Worm (Caenorhabditis elegans) whole organism, early embryonic: Measurements from ENCODE around the gene C02D5.2.

ENCODE experiments used
- B0310.2 ChIP-seq: sonication (generic microtip); optimal IDR thresholded peaks from 2 replicates; lab custom pipeline; 2016; ENCODE audit warnings: mild to moderate bottlenecking, missing genetic modification characterization, missing compliant biosample characterization
- F13C5.2 ChIP-seq: sonication (generic microtip); optimal IDR thresholded peaks from 2 replicates; lab custom pipeline; 2017; ENCODE audit warnings: mild to moderate bottlenecking, missing genetic modification characterization, inconsistent platforms, missing compliant biosample characterization
- aly-1 ChIP-seq: sonication (generic microtip); optimal IDR thresholded peaks from 2 replicates; lab custom pipeline; 2016; ENCODE audit warnings: missing genetic modification characterization, missing compliant biosample characterization
- ama-1 ChIP-seq: fragments of 150-350 bp; optimal IDR thresholded peaks from 2 replicates; lab custom pipeline; 2014
- ceh-13 ChIP-seq: fragments of 200-800 bp; sonication (Bioruptor generic); optimal IDR thresholded peaks from 2 replicates; lab custom pipeline; 2018; ENCODE audit warnings: mild to moderate bottlenecking, missing genetic modification characterization, missing compliant biosample characterization
- ceh-36 ChIP-seq: sonication (generic microtip); optimal IDR thresholded peaks from 2 replicates; lab custom pipeline; 2016; ENCODE audit warnings: missing genetic modification characterization, inconsistent platforms, missing compliant biosample characterization
- ets-7 ChIP-seq: sonication (generic microtip); optimal IDR thresholded peaks from 2 replicates; lab custom pipeline; 2016; ENCODE audit warnings: missing genotype, missing genetic modification characterization, missing compliant biosample characterization
- flt-1 ChIP-seq: fragments of 200-800 bp; sonication (Bioruptor generic); IDR thresholded peaks from 2 replicates; pipeline ENCODE4 v1.3.6; 2022; ENCODE audit warnings: missing genetic modification characterization, missing compliant biosample characterization
- hmbx-1 ChIP-seq: sonication (generic microtip); optimal IDR thresholded peaks from 2 replicates; lab custom pipeline; 2016; ENCODE audit warnings: mild to moderate bottlenecking, missing genetic modification characterization, missing compliant biosample characterization
- hmg-4 ChIP-seq: fragments of 200-800 bp; sonication (Bioruptor generic); optimal IDR thresholded peaks from 2 replicates; lab custom pipeline; 2018; ENCODE audit warnings: mild to moderate bottlenecking, missing genetic modification characterization, missing compliant biosample characterization
- hnd-1 ChIP-seq: sonication (generic microtip); optimal IDR thresholded peaks from 2 replicates; lab custom pipeline; 2016; ENCODE audit warnings: missing genetic modification characterization, missing compliant biosample characterization
- pes-1 ChIP-seq: fragments of 200-800 bp; sonication (Bioruptor generic); IDR thresholded peaks from 2 replicates; pipeline ENCODE4 v1.3.6; 2022; ENCODE audit warnings: missing genetic modification reagents, missing genetic modification characterization, missing compliant biosample characterization
- scrt-1 ChIP-seq: fragments of 200-800 bp; sonication (Bioruptor generic); IDR thresholded peaks from 2 replicates; pipeline ENCODE4 v1.3.6; 2022; ENCODE audit warnings: missing genetic modification characterization, missing compliant biosample characterization
- sea-1 ChIP-seq: fragments of 200-800 bp; sonication (Bioruptor generic); conservative IDR thresholded peaks from 2 replicates; pipeline ENCODE4 v1.3.6; 2022; ENCODE audit warnings: missing genetic modification characterization, missing compliant biosample characterization
- tbx-11 ChIP-seq: fragments of 200-800 bp; sonication (Bioruptor generic); IDR thresholded peaks from 2 replicates; pipeline ENCODE4 v1.3.6; 2022; ENCODE audit warnings: missing genetic modification characterization, missing compliant biosample characterization
- tbx-37 ChIP-seq: fragments of 200-800 bp; sonication (Bioruptor generic); conservative IDR thresholded peaks from 2 replicates; pipeline ENCODE4 v1.3.6; 2022; ENCODE audit warnings: missing genetic modification reagents, missing genetic modification characterization, missing compliant biosample characterization
- tra-4 ChIP-seq: sonication (generic microtip); optimal IDR thresholded peaks from 2 replicates; lab custom pipeline; 2017; ENCODE audit warnings: missing genetic modification characterization, missing compliant biosample characterization

The C02D5.2 gene

DNA sequence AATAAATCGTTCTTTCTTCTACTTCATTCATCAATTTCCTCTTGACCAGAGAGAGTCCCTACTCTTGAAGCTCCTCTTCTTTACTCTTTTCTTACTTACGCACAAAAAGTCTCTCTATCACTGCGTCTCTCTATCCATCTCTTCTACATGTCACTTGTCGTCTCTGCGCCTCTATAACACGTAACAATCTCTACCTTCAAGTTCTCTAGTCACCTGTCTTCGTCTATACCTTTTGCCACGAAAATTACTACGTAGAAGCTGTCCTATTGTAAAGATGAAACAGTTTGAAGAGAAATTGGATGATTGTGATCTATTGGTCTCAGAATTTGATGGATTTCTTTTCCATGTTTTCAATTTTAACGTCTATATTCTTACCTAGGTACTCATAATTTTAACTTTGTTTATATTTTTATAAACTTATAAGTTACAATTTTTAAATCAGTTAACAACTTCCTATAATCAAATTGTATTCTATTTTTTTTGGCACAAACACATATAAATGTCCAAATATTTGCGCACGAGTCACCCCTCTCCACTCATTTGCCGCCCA lies at the start of gene C02D5.2:
Gene C02D5.2, plus strand, starts transcription at position 500 of the 550 bp plus-strand sequence.
- no peak for TF ChIP-seq pes-1 (GFP tag; lab: Robert Waterston, UW)
- no peak for TF ChIP-seq ceh-36 (tag; lab: Kevin White, UChicago)
- TF ChIP-seq ceh-13 = no peak
- TF ChIP-seq F13C5.2 (tag; lab: Kevin White, UChicago) = no peak
- TF ChIP-seq B0310.2 (tag; lab: Kevin White, UChicago) = no peak
- TF ChIP-seq scrt-1 (GFP tag; lab: Robert Waterston, UW) = no peak
- no peak for TF ChIP-seq tra-4 (tag; lab: Kevin White, UChicago)
- TF ChIP-seq sea-1 (GFP tag; lab: Robert Waterston, UW) = no peak
- TF ChIP-seq ama-1 = no peak
- no peak for TF ChIP-seq ets-7
- TF ChIP-seq hnd-1 (tag; lab: Kevin White, UChicago) = no peak
- TF ChIP-seq tbx-11 (GFP tag; lab: Robert Waterston, UW) = no peak
- TF ChIP-seq hmbx-1 (tag; lab: Kevin White, UChicago) = no peak
- no peak for TF ChIP-seq hmg-4 (GFP tag; lab: Kevin White, UChicago)
- TF ChIP-seq aly-1 (tag; lab: Kevin White, UChicago) = no peak
- TF ChIP-seq tbx-37 = no peak

DNA sequence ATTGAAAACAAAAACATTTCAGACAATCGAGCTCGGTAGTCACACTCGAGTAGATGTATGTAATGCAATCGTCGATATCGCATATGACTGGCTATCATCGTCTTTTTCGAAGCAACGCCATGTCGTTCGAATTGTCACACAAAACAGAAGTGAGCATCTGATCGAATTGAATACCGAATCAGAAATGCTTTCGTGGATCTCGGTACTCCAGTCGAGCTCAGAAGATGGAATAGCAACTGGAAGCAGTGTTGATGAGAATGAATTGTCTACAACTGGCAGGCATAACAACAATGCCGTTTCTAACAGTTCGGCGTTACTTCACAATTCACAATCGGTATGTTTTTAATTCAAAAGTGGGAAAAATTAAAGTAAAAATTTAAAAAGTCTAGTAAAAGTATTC lies 47.9 kb upstream of the C02D5.2 start:
- TF ChIP-seq hnd-1 (tag; lab: Kevin White, UChicago) (no peak), hmbx-1 (tag; lab: Kevin White, UChicago) (no peak), pes-1 (GFP tag; lab: Robert Waterston, UW) (no peak), sea-1 (GFP tag; lab: Robert Waterston, UW) (no peak), scrt-1 (GFP tag; lab: Robert Waterston, UW) (no peak), aly-1 (tag; lab: Kevin White, UChicago) (no peak), tra-4 (tag; lab: Kevin White, UChicago) (no peak), ceh-13 (no peak), flt-1 (no peak), ama-1 (no peak), ets-7 (no peak), tbx-37 (no peak), F13C5.2 (tag; lab: Kevin White, UChicago) (no peak), B0310.2 (tag; lab: Kevin White, UChicago) (no peak)

DNA sequence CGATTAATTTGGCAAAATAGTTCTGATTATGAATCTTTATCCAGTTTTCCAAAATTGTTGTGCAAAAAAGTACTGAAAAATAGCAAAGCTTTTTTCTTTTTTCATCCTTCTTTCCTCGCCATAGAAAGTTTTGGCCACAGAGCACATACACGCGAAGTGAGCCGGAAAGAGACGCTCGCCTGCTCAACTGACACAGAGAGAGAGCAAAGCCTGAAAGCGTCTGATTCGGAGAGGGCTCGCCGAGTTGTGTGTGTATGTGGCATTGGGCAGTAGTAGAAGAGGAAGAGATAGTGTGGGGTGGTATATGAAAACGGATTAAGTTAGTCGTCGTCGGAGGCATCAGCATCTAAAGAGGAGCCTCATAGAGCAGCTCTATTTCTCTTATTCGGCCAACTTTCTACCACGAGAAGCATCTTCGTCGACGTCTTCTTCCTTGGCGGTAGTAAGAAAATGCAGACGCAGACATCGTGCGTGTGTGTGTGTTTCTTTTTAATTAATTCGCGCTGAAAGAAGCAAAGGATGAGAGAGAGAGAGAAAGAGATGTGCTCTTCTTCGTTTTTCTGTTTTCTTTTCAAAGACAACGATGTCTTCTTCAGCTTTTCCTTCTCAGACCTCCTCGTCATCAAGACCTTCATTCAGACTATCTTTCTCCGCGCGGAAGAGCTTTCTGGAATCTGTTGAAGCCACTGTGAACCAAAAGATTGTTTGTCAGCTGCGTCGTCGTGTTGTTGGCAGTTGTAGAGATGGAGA lies 47.3 kb upstream of the C02D5.2 start:
- TF ChIP-seq hnd-1 (tag; lab: Kevin White, UChicago) = no peak
- no peak for TF ChIP-seq sea-1 (GFP tag; lab: Robert Waterston, UW)
- no peak for TF ChIP-seq ceh-13
- no peak for TF ChIP-seq tra-4 (tag; lab: Kevin White, UChicago)
- no peak for TF ChIP-seq scrt-1 (GFP tag; lab: Robert Waterston, UW)
- no peak for TF ChIP-seq F13C5.2 (tag; lab: Kevin White, UChicago)
- TF ChIP-seq hmg-4 (GFP tag; lab: Kevin White, UChicago) = no peak
- TF ChIP-seq pes-1 (GFP tag; lab: Robert Waterston, UW) = no peak
- no peak for TF ChIP-seq ets-7
- no peak for TF ChIP-seq ama-1
- TF ChIP-seq tbx-37 = no peak
- no peak for TF ChIP-seq flt-1
- no peak for TF ChIP-seq hmbx-1 (tag; lab: Kevin White, UChicago)
- no peak for TF ChIP-seq B0310.2 (tag; lab: Kevin White, UChicago)

DNA sequence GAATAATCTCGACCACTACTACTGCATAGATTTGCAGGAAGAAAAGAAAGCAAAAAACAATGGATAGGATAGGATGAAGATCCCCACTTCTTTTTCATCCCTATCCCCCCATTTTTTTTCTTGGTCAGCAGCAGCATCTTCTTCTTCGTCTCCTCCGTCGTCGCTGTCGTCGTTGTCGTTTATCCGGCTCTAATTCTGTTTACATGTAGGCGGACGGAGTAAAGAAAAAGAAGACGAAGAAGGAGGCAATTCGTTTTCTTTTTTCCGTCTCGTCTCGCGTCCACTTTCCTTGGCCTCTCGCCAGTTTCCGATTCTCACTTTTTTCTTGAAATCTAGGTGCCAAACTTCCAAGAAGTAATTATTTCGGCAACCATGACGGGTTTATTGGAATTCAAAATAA lies 45.4 kb upstream of the C02D5.2 start:
- TF ChIP-seq hmg-4 (GFP tag; lab: Kevin White, UChicago) (peak; percentile 23), F13C5.2 (tag; lab: Kevin White, UChicago) (no peak)

DNA sequence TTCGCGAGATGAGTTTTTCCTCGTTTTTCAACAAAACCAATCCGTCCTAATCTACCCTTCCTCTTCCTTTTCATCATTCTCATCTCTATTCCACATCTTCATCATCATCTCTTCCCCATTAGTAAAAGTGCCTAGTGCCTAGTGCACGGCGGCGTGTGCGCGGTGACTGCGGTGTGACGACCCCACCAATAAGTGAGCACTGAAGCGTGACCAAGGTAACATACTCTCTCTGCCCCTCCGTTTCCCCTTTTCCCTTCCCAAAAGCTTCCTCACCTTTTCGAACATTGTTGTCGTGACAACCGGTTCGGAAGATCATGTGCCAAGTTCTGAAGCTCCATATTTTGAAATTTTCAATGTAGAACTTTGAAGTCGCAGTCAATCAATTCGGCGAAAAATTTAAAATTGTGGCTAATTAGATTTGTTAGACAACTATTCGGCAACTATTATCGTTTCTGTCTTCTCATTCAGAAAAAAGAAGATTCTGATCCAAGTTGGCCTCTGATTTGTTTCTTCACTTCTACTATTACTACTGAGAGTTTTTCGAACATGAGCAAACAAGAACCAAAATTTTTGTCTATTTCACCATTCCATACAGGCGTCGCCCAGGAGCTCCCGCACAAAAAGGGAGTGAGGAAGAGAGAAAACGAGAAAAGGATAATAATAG lies 44.7 kb upstream of the C02D5.2 start:
- TF ChIP-seq F13C5.2 (tag; lab: Kevin White, UChicago) (no peak), B0310.2 (tag; lab: Kevin White, UChicago) (no peak), ama-1 (no peak), ceh-36 (tag; lab: Kevin White, UChicago) (no peak), ceh-13 (no peak), tbx-37 (no peak), hmbx-1 (tag; lab: Kevin White, UChicago) (no peak), pes-1 (GFP tag; lab: Robert Waterston, UW) (no peak), aly-1 (tag; lab: Kevin White, UChicago) (no peak), scrt-1 (GFP tag; lab: Robert Waterston, UW) (no peak), ets-7 (no peak), tbx-11 (GFP tag; lab: Robert Waterston, UW) (no peak), tra-4 (tag; lab: Kevin White, UChicago) (no peak), sea-1 (GFP tag; lab: Robert Waterston, UW) (no peak), hnd-1 (tag; lab: Kevin White, UChicago) (no peak), hmg-4 (GFP tag; lab: Kevin White, UChicago) (no peak)

DNA sequence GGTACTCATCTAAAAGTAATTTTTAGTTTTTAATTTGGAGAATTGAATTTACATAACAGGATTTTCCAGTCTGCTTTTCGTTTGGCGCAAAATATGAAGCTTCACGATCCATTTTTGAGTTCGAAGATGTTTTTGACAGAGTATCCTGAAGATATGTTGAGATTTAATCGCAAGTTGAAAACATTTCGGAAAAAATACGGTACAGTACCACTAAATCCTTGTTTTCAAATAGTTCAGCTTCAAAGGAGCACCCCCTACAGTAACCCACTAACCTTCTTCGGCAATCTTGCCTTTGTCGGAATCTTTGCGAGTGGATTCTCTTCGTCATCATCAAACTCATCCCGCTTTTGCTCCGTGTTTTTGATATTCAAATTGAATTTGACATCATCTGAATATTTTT lies 38.1 kb upstream of the C02D5.2 start:
- TF ChIP-seq ama-1 (no peak), ceh-13 (no peak)

DNA sequence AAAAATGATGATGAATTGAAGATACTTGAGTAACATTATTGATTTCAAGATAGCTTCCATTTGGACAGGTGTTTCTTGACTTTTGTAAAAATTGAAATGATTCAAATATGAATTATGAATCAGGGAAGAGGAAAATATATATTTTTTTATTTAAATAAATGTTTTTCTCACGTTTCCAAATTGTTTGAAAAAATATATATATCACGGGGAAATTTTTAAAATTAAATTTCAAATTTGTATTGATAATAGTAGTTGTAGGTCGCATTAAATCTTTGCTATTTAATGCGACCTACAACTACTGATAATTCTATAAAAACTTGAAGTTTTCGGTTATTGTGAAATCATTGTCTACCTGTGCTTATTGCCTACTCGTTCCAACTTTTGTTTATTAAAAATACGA lies 37.2 kb upstream of the C02D5.2 start, which contains the start of gene ZC21.8:
Gene ZC21.8, minus strand, starts transcription at position 101 of the 400 bp plus-strand sequence.
- TF ChIP-seq tbx-11 (GFP tag; lab: Robert Waterston, UW) = no peak
- no peak for TF ChIP-seq ceh-13
- TF ChIP-seq ama-1 = no peak
- no peak for TF ChIP-seq B0310.2 (tag; lab: Kevin White, UChicago)
- TF ChIP-seq pes-1 (GFP tag; lab: Robert Waterston, UW) = no peak
- TF ChIP-seq tra-4 (tag; lab: Kevin White, UChicago) = no peak
- TF ChIP-seq hmbx-1 (tag; lab: Kevin White, UChicago) = no peak
- TF ChIP-seq hnd-1 (tag; lab: Kevin White, UChicago) = no peak
- TF ChIP-seq ceh-36 (tag; lab: Kevin White, UChicago) = no peak
- TF ChIP-seq scrt-1 (GFP tag; lab: Robert Waterston, UW) = no peak
- no peak for TF ChIP-seq tbx-37
- no peak for TF ChIP-seq F13C5.2 (tag; lab: Kevin White, UChicago)
- no peak for TF ChIP-seq aly-1 (tag; lab: Kevin White, UChicago)
- TF ChIP-seq ets-7 = no peak
- no peak for TF ChIP-seq sea-1 (GFP tag; lab: Robert Waterston, UW)
- TF ChIP-seq flt-1 = no peak
- TF ChIP-seq hmg-4 (GFP tag; lab: Kevin White, UChicago) = no peak
